Fruit fly (Drosophila melanogaster): ENCODE data around the gene Clic.

Gene Clic

dm6 chrX:13821775-13822493, at the start of gene Clic (continued):
- TF ChIP-seq CG31441 (GFP tag; IDR thresholded peaks at IDR 0.05) (no peak), CG18619 (GFP tag; optimal IDR thresholded peaks at IDR 0.05) (no peak), CG15601 (tag; optimal IDR thresholded peaks at IDR 0.05) (no peak), CG30020 (tag; optimal IDR thresholded peaks at IDR 0.05) (peak; percentile 19), HHEX (GFP tag; optimal IDR thresholded peaks at IDR 0.05) (no peak), CG9817 (tag; optimal IDR thresholded peaks at IDR 0.05) (no peak), CG12219 (GFP tag; optimal IDR thresholded peaks at IDR 0.05) (no peak), CG7556 (GFP tag; optimal IDR thresholded peaks at IDR 0.05) (no peak), CG6791 (GFP tag; IDR thresholded peaks at IDR 0.05; ENCODE audit: partially characterized antibody) (peak; percentile 74; the same call in 2 of the 3 replicates), sqz (GFP tag; optimal IDR thresholded peaks at IDR 0.05) (peak; percentile 38), C15 (GFP tag; IDR thresholded peaks at IDR 0.05) (peak; percentile 6; the same call in 1 of the 3 replicates), Doc3 (GFP tag; IDR thresholded peaks at IDR 0.05; ENCODE audit: partially characterized antibody) (no peak), Jarid2 (GFP tag; optimal IDR thresholded peaks at IDR 0.05) (peak; percentile 90), CG7372 (GFP tag; IDR thresholded peaks at IDR 0.05) (no peak), CG7786 (GFP tag; optimal IDR thresholded peaks at IDR 0.05) (no peak), H15 (GFP tag; IDR thresholded peaks at IDR 0.05) (no peak), unc-4 (GFP tag; IDR thresholded peaks at IDR 0.05; ENCODE audit: partially characterized antibody) (no peak), danr (GFP tag; IDR thresholded peaks at IDR 0.05) (no peak), pfk (GFP tag; optimal IDR thresholded peaks at IDR 0.05) (peak; percentile 18), bsh (GFP tag; optimal IDR thresholded peaks at IDR 0.05) (no peak), bab2 (GFP tag; optimal IDR thresholded peaks at IDR 0.05) (no peak), slou (GFP tag; optimal IDR thresholded peaks at IDR 0.05) (no peak), Spps (tag; optimal IDR thresholded peaks at IDR 0.05) (no peak), CG4707 (GFP tag; optimal IDR thresholded peaks at IDR 0.05) (peak; percentile 6), CG3163 (GFP tag; optimal IDR thresholded peaks at IDR 0.05) (no peak), CG1529 (GFP tag; optimal IDR thresholded peaks at IDR 0.05) (no peak), CG15514 (GFP tag; optimal IDR thresholded peaks at IDR 0.05) (peak; percentile 37), CG15073 (GFP tag; optimal IDR thresholded peaks at IDR 0.05) (no peak), HLHmδ (GFP tag; optimal IDR thresholded peaks at IDR 0.05) (peak; percentile 70), inv (GFP tag; IDR thresholded peaks at IDR 0.05; ENCODE audit: partially characterized antibody) (no peak), ato (GFP tag; IDR thresholded peaks at IDR 0.05; ENCODE audit: partially characterized antibody) (peak; percentile 35; the same call in 1 of the 2 replicates), chm (GFP tag; IDR thresholded peaks at IDR 0.05) (peak; percentile 86), CG2712 (tag; optimal IDR thresholded peaks at IDR 0.05) (peak; percentile 52), CG16813 (GFP tag; IDR thresholded peaks at IDR 0.05; ENCODE audit: partially characterized antibody) (0 out of 3 replicates have a peak, but pooled peaks have one; percentile 10), CG8478 (optimal IDR thresholded peaks at IDR 0.05) (no peak), crp (GFP tag; optimal IDR thresholded peaks at IDR 0.05) (no peak), luna (GFP tag; optimal IDR thresholded peaks at IDR 0.05) (no peak), sisA (GFP tag; IDR thresholded peaks at IDR 0.05) (no peak), trem (tag; optimal IDR thresholded peaks at IDR 0.05) (no peak), CG10959 (GFP tag; IDR thresholded peaks at IDR 0.05) (no peak), slbo (GFP tag; IDR thresholded peaks at IDR 0.05) (peak; percentile 42; the same call in 1 of the 2 replicates), btn (GFP tag; optimal IDR thresholded peaks at IDR 0.05) (no peak), cato (GFP tag; optimal IDR thresholded peaks at IDR 0.05; ENCODE audit: borderline replicate concordance) (no peak), CG6765 (GFP tag; optimal IDR thresholded peaks at IDR 0.05) (no peak), pum (GFP tag; optimal IDR thresholded peaks at IDR 0.05) (no peak), GATAe (GFP tag; conservative IDR thresholded peaks at IDR 0.05) (no peak), Poxn (GFP tag; IDR thresholded peaks at IDR 0.05) (no peak), H2.0 (GFP tag; IDR thresholded peaks at IDR 0.05) (no peak), pho (GFP tag; optimal IDR thresholded peaks at IDR 0.05) (no peak)
